Fruit fly (Drosophila melanogaster) whole organism, embryonic: ENCODE measurements around the gene Hr38.

Experiments used
- Ada2b ChIP-seq: fragments of 200-800 bp; sonication (Bioruptor generic); IDR thresholded peaks from 2 replicates; pipeline ENCODE4 v1.3.6; 2022; ENCODE audit warnings: missing biosample characterization, missing genetic modification characterization
- Awh ChIP-seq: fragments of 200-800 bp; sonication (Bioruptor generic); IDR thresholded peaks from 2 replicates; pipeline ENCODE4, ENCODE4 v1.3.6; 2022; ENCODE audit warnings: missing biosample characterization, missing genetic modification characterization
- B-H2 ChIP-seq: fragments of 200-800 bp; sonication (Bioruptor generic); optimal IDR thresholded peaks from 2 replicates; lab custom pipeline; 2018; ENCODE audit warnings: missing biosample characterization, mild to moderate bottlenecking, missing genetic modification characterization
- BEAF-32 ChIP-seq: fragments of 200-800 bp; sonication (Bioruptor generic); optimal IDR thresholded peaks from 3 replicates; lab custom pipeline; 2017; ENCODE audit warnings: missing biosample characterization, missing genetic modification characterization, mild to moderate bottlenecking, moderate library complexity, missing genetic modification reagents
- CG11085 ChIP-seq: fragments of 200-800 bp; sonication (Bioruptor generic); IDR thresholded peaks from 2 replicates; pipeline ENCODE4 v1.3.6; 2022; ENCODE audit warnings: missing biosample characterization, missing genetic modification characterization
- CG12104 ChIP-seq: fragments of 200-800 bp; sonication (Bioruptor generic); optimal IDR thresholded peaks from 3 replicates; lab custom pipeline; 2016; ENCODE audit warnings: missing biosample characterization, missing genetic modification characterization
- CG12155 ChIP-seq: fragments of 200-800 bp; sonication (Bioruptor generic); optimal IDR thresholded peaks from 3 replicates; lab custom pipeline; 2016; ENCODE audit warnings: missing biosample characterization, missing genetic modification characterization
- CG14667 ChIP-seq: fragments of 200-800 bp; sonication (Bioruptor generic); IDR thresholded peaks from 2 replicates; pipeline ENCODE4 v1.3.6; 2022; ENCODE audit warnings: missing biosample characterization, missing genetic modification characterization
- CG1529 ChIP-seq: fragments of 200-800 bp; sonication (Bioruptor generic); optimal IDR thresholded peaks from 3 replicates; lab custom pipeline; 2018; ENCODE audit warnings: missing biosample characterization, missing genetic modification characterization
- CG15601 ChIP-seq: fragments of 200-800 bp; sonication (Bioruptor generic); optimal IDR thresholded peaks from 3 replicates; lab custom pipeline; 2019; ENCODE audit warnings: missing biosample characterization, mild to moderate bottlenecking, missing genetic modification characterization, moderate library complexity
- CG18262 ChIP-seq: fragments of 200-800 bp; optimal IDR thresholded peaks from 3 replicates; lab custom pipeline; 2019; ENCODE audit warnings: missing biosample characterization, mild to moderate bottlenecking, missing genetic modification characterization, moderate library complexity
- CG2875 ChIP-seq: fragments of 200-800 bp; sonication (Bioruptor generic); optimal IDR thresholded peaks from 2 replicates; lab custom pipeline; 2017; ENCODE audit warnings: missing biosample characterization, mild to moderate bottlenecking, missing genetic modification characterization, missing genetic modification reagents
- CG31224 ChIP-seq: fragments of 200-800 bp; sonication (Bioruptor generic); IDR thresholded peaks from 2 replicates; pipeline ENCODE4 v1.3.6; 2022; ENCODE audit warnings: missing biosample characterization, missing genetic modification characterization
- CG3163 ChIP-seq: fragments of 200-800 bp; sonication (Bioruptor generic); optimal IDR thresholded peaks from 3 replicates; lab custom pipeline; 2016; ENCODE audit warnings: missing biosample characterization, missing genetic modification characterization
- CG42726 ChIP-seq: fragments of 200-800 bp; sonication (Bioruptor generic); IDR thresholded peaks from 2 replicates; pipeline ENCODE4 v1.3.6; 2022; ENCODE audit warnings: missing biosample characterization, missing genetic modification characterization; ENCODE audit not compliant: partially characterized antibody
- CG4730 ChIP-seq: fragments of 200-800 bp; sonication (Bioruptor generic); IDR thresholded peaks from 2 replicates; pipeline ENCODE4 v1.3.6; 2022; ENCODE audit warnings: missing biosample characterization, missing genetic modification characterization
- CG4820 ChIP-seq: fragments of 200-800 bp; sonication (Bioruptor generic); optimal IDR thresholded peaks from 3 replicates; lab custom pipeline; 2016; ENCODE audit warnings: missing biosample characterization, missing genetic modification characterization
- CG6689 ChIP-seq: fragments of 200-800 bp; sonication (Bioruptor generic); IDR thresholded peaks from 2 replicates; pipeline ENCODE4 v1.3.6; 2022; ENCODE audit warnings: missing biosample characterization, missing genetic modification characterization
- CG6854 ChIP-seq: fragments of 200-800 bp; sonication (Bioruptor generic); optimal IDR thresholded peaks from 3 replicates; lab custom pipeline; 2017; ENCODE audit warnings: missing biosample characterization, mild to moderate bottlenecking, missing genetic modification characterization
- CG7839 ChIP-seq: fragments of 200-800 bp; sonication (Bioruptor generic); optimal IDR thresholded peaks from 3 replicates; lab custom pipeline; 2018; ENCODE audit warnings: missing biosample characterization, mild to moderate bottlenecking, missing genetic modification characterization, moderate library complexity
- CG7987 ChIP-seq: fragments of 200-800 bp; sonication (Bioruptor generic); optimal IDR thresholded peaks from 2 replicates; lab custom pipeline; 2018; ENCODE audit warnings: missing biosample characterization, mild to moderate bottlenecking, missing genetic modification characterization, moderate library complexity
- CG9609 ChIP-seq: fragments of 200-800 bp; sonication (Bioruptor generic); optimal IDR thresholded peaks from 3 replicates; lab custom pipeline; 2016; ENCODE audit warnings: missing biosample characterization, missing genetic modification characterization
- Dref ChIP-seq: fragments of 200-800 bp; sonication (Bioruptor generic); IDR thresholded peaks from 2 replicates; pipeline ENCODE4 v1.3.6; 2022; ENCODE audit warnings: missing biosample characterization, missing genetic modification characterization
- Drgx ChIP-seq: fragments of 200-800 bp; sonication (Bioruptor generic); IDR thresholded peaks from 2 replicates; pipeline ENCODE4 v1.3.6; 2022; ENCODE audit warnings: missing biosample characterization, missing genetic modification characterization
- E2f1 ChIP-seq: fragments of 200-800 bp; sonication (Bioruptor generic); IDR thresholded peaks from 2 replicates; pipeline ENCODE4 v1.3.6; 2022; ENCODE audit warnings: missing biosample characterization, missing genetic modification characterization
- NC2β ChIP-seq: fragments of 200-800 bp; sonication (Bioruptor generic); optimal IDR thresholded peaks from 2 replicates; lab custom pipeline; 2016; ENCODE audit warnings: missing biosample characterization, missing genetic modification characterization
- Six4 ChIP-seq: fragments of 200-800 bp; sonication (Bioruptor generic); optimal IDR thresholded peaks from 2 replicates; lab custom pipeline; 2016; ENCODE audit warnings: missing biosample characterization, missing genetic modification characterization
- al ChIP-seq: fragments of 200-800 bp; sonication (Bioruptor generic); IDR thresholded peaks from 2 replicates; pipeline ENCODE4 v1.3.6; 2022; ENCODE audit warnings: missing biosample characterization, missing genetic modification characterization
- chinmo ChIP-seq: fragments of 200-800 bp; sonication (Bioruptor generic); IDR thresholded peaks from 4 replicates; pipeline ENCODE4 v1.3.6; 2022; ENCODE audit warnings: missing biosample characterization, missing genetic modification characterization; ENCODE audit not compliant: partially characterized antibody
- crc ChIP-seq: fragments of 200-800 bp; sonication (Bioruptor generic); optimal IDR thresholded peaks from 2 replicates; lab custom pipeline; 2016; ENCODE audit warnings: missing biosample characterization, missing genetic modification characterization
- croc ChIP-seq: fragments of 200-800 bp; sonication (Bioruptor generic); conservative IDR thresholded peaks from 3 replicates; pipeline ENCODE4 v1.3.6; 2022; ENCODE audit warnings: missing biosample characterization, missing genetic modification characterization
- dysf ChIP-seq: fragments of 200-800 bp; sonication (Bioruptor generic); IDR thresholded peaks from 3 replicates; pipeline ENCODE4 v1.3.6; 2022; ENCODE audit warnings: missing biosample characterization, missing genetic modification characterization
- emc ChIP-seq: fragments of 200-800 bp; sonication (Bioruptor generic); optimal IDR thresholded peaks from 2 replicates; lab custom pipeline; 2016; ENCODE audit warnings: missing biosample characterization, missing genetic modification characterization
- eve ChIP-seq, 2 experiments: fragments of >200 bp; optimal IDR thresholded peaks; 2 replicates each; lab custom pipeline; 2017; ENCODE audit warnings: missing biosample characterization in 2 of 2, missing genetic modification characterization in 2 of 2
- gt ChIP-seq: fragments of 200-800 bp; sonication (Bioruptor generic); IDR thresholded peaks from 2 replicates; pipeline ENCODE4 v1.3.6; 2022; ENCODE audit warnings: missing biosample characterization, missing genetic modification characterization
- hb ChIP-seq: fragments of 200-800 bp; sonication (Bioruptor generic); IDR thresholded peaks from 3 replicates; pipeline ENCODE4 v1.3.6; 2022; ENCODE audit warnings: missing biosample characterization, missing genetic modification characterization; ENCODE audit not compliant: partially characterized antibody
- inv ChIP-seq: fragments of 200-800 bp; sonication (Bioruptor generic); IDR thresholded peaks from 2 replicates; pipeline ENCODE4 v1.3.6; 2022; ENCODE audit warnings: missing biosample characterization, missing genetic modification characterization; ENCODE audit not compliant: partially characterized antibody
- jigr1 ChIP-seq: fragments of 200-800 bp; sonication (Bioruptor generic); IDR thresholded peaks from 3 replicates; pipeline ENCODE4 v1.3.6; 2022; ENCODE audit warnings: missing biosample characterization, missing genetic modification characterization
- jumu ChIP-seq: fragments of 200-800 bp; sonication (Bioruptor generic); optimal IDR thresholded peaks from 3 replicates; lab custom pipeline; 2016; ENCODE audit warnings: missing biosample characterization, missing genetic modification characterization
- knrl ChIP-seq: fragments of 200-800 bp; sonication (Bioruptor generic); IDR thresholded peaks from 3 replicates; pipeline ENCODE4 v1.3.6; 2022; ENCODE audit warnings: missing biosample characterization, missing genetic modification characterization; ENCODE audit not compliant: partially characterized antibody
- mirr ChIP-seq: fragments of 200-800 bp; sonication (Bioruptor generic); optimal IDR thresholded peaks from 3 replicates; lab custom pipeline; 2018; ENCODE audit warnings: missing biosample characterization, mild to moderate bottlenecking, missing genetic modification characterization
- pho ChIP-seq: fragments of 200-800 bp; sonication (Bioruptor generic); optimal IDR thresholded peaks from 2 replicates; lab custom pipeline; 2016; ENCODE audit warnings: missing biosample characterization, missing genetic modification characterization
- ranshi ChIP-seq: fragments of 200-800 bp; sonication (Bioruptor generic); IDR thresholded peaks from 2 replicates; pipeline ENCODE4 v1.3.6; 2022; ENCODE audit warnings: missing biosample characterization, missing genetic modification characterization
- sd ChIP-seq: fragments of 200-800 bp; sonication (Bioruptor generic); optimal IDR thresholded peaks from 3 replicates; lab custom pipeline; 2018; ENCODE audit warnings: missing biosample characterization, mild to moderate bottlenecking, missing genetic modification characterization, moderate library complexity
- slp2 ChIP-seq: fragments of 200-800 bp; sonication (Bioruptor generic); optimal IDR thresholded peaks from 2 replicates; lab custom pipeline; 2016; ENCODE audit warnings: missing biosample characterization, missing genetic modification characterization
- sug ChIP-seq: fragments of 200-800 bp; optimal IDR thresholded peaks from 2 replicates; lab custom pipeline; 2019; ENCODE audit warnings: missing biosample characterization, mild to moderate bottlenecking, missing genetic modification characterization, moderate library complexity
- tin ChIP-seq: fragments of 200-800 bp; sonication (Bioruptor generic); optimal IDR thresholded peaks from 3 replicates; lab custom pipeline; 2016; ENCODE audit warnings: missing biosample characterization, missing genetic modification characterization
- tll ChIP-seq, 2 experiments: fragments of 200-800 bp in 1 of 2; fragments of >200 bp in 1 of 2; sonication (Bioruptor generic) in 1 of 2; optimal IDR thresholded peaks; 2 replicates each; lab custom pipeline; 2017 to 2019; ENCODE audit warnings: missing biosample characterization in 2 of 2, missing genetic modification characterization in 2 of 2, mild to moderate bottlenecking in 1 of 2, moderate library complexity in 1 of 2
- usp ChIP-seq: fragments of >200 bp; optimal IDR thresholded peaks from 2 replicates; lab custom pipeline; 2017; ENCODE audit warnings: missing biosample characterization, missing genetic modification characterization
- vnd ChIP-seq: fragments of 200-800 bp; sonication (Bioruptor generic); IDR thresholded peaks from 3 replicates; pipeline ENCODE4 v1.3.6; 2022; ENCODE audit warnings: missing biosample characterization, missing genetic modification characterization; ENCODE audit not compliant: partially characterized antibody
- yki ChIP-seq: fragments of >200 bp; optimal IDR thresholded peaks from 3 replicates; lab custom pipeline; 2018

Gene Hr38

dm6 chr2L:20649891-20650290 lies 64.5 kb downstream of the Hr38 start, which contains the start of gene CG2611 (continued):
- TF ChIP-seq E2f1 (GFP tag; lab: Robert Waterston, UW) (0 out of 2 replicates have a peak, but pooled peaks have one; percentile 11), gt (GFP tag; lab: Robert Waterston, UW) (no peak), CG12104 (GFP tag; lab: Kevin White, UChicago) (peak; percentile 5), crc (GFP tag; lab: Kevin White, UChicago) (no peak), NC2β (GFP tag; lab: Kevin White, UChicago) (peak; percentile 39), ranshi (no peak), tll (GFP tag; optimal IDR thresholded peaks at IDR 0.05; lab: Kevin White, UChicago) (peak in 1 of 2 experiments; percentile 87), CG1529 (GFP tag; lab: Kevin White, UChicago) (no peak), croc (GFP tag; lab: Robert Waterston, UW) (no peak), CG42726 (no peak), Six4 (GFP tag; lab: Kevin White, UChicago) (peak; percentile 28), CG6689 (peak; percentile 43; the same call in 1 of the 2 replicates), CG15601 (tag; lab: Kevin White, UChicago) (no peak), inv (GFP tag; lab: Robert Waterston, UW) (no peak), yki (lab: Kevin White, UChicago) (no peak), tin (peak; percentile 62), chinmo (no peak), CG6854 (no peak), emc (GFP tag; lab: Kevin White, UChicago) (no peak), CG3163 (GFP tag; lab: Kevin White, UChicago) (no peak), CG18262 (tag; lab: Kevin White, UChicago) (peak; percentile 45), sug (tag; lab: Kevin White, UChicago) (peak; percentile 26), eve (GFP tag; optimal IDR thresholded peaks at IDR 0.05; lab: Kevin White, UChicago) (no peak), al (GFP tag; lab: Robert Waterston, UW) (peak; percentile 49; the same call in 1 of the 2 replicates), CG2875 (peak; percentile 5), mirr (GFP tag; lab: Kevin White, UChicago) (no peak), knrl (GFP tag; lab: Robert Waterston, UW) (0 out of 3 replicates have a peak, but pooled peaks have one; percentile 34), dysf (GFP tag; lab: Robert Waterston, UW) (0 out of 3 replicates have a peak, but pooled peaks have one; percentile 44), CG14667 (GFP tag; lab: Robert Waterston, UW) (no peak), CG9609 (peak; percentile 30), Drgx (GFP tag; lab: Robert Waterston, UW) (no peak), sd (tag; lab: Kevin White, UChicago) (no peak), usp (GFP tag; lab: Kevin White, UChicago) (no peak), CG31224 (GFP tag; lab: Robert Waterston, UW) (no peak), BEAF-32 (GFP tag; lab: Kevin White, UChicago) (peak; percentile 55), B-H2 (GFP tag; lab: Kevin White, UChicago) (peak; percentile 25), CG4730 (GFP tag; lab: Robert Waterston, UW) (no peak), CG4820 (GFP tag; lab: Kevin White, UChicago) (peak; percentile 37), vnd (GFP tag; lab: Robert Waterston, UW) (no peak; the same call in 2 of the 3 replicates), slp2 (GFP tag; lab: Kevin White, UChicago) (peak; percentile 26), jigr1 (GFP tag; lab: Robert Waterston, UW) (no peak), Awh (GFP tag; lab: Robert Waterston, UW) (peak; percentile 35; the same call in 1 of the 2 replicates), hb (GFP tag; lab: Robert Waterston, UW) (no peak), CG12155 (GFP tag; lab: Kevin White, UChicago) (peak; percentile 46), Ada2b (GFP tag; lab: Robert Waterston, UW) (peak; percentile 39; the same call in 1 of the 2 replicates), CG7839 (tag; lab: Kevin White, UChicago) (no peak), jumu (peak; percentile 57), Dref (GFP tag; lab: Robert Waterston, UW) (no peak), CG7987 (GFP tag; lab: Kevin White, UChicago) (no peak), pho (GFP tag; lab: Kevin White, UChicago) (peak; percentile 20), CG11085 (GFP tag; lab: Robert Waterston, UW) (no peak)
